Worm (Caenorhabditis elegans): Measurements from ENCODE around the gene natb-1.
A peak's percentile ranks its signal among the peaks of the same experiment; 100 is the strongest.

The natb-1 gene

DNA sequence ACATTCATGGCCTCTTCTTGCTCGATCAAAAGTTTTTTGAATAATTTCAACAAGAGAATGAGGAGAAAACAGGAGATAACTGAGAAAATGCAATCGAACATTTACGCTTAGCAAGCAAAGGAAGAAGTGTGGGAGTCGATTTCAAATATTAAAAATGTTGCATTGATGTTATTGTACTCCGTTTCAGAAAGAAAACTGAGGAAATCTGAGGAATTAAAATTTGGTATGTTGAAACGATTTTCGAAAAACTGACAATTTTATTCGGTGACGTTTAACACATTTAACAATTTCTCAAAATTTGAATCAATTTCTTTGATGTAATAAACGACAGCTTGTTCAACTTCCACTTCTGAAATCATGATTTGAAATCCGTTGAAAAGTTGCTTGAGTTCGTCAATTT is 28.7 kb downstream of the natb-1 start, which contains the start of gene F26D11.13:
Gene F26D11.13, minus strand, starts transcription at position 101 of the 400 bp plus-strand sequence.
- TF ChIP-seq grh-1 (GFP tag; IDR thresholded peaks at IDR 0.05) (no peak), elt-3 (tag; optimal IDR thresholded peaks at IDR 0.05) (no peak), ceh-88 (GFP tag; IDR thresholded peaks at IDR 0.05) (no peak), hlh-4 (tag; optimal IDR thresholded peaks at IDR 0.05) (no peak)

DNA sequence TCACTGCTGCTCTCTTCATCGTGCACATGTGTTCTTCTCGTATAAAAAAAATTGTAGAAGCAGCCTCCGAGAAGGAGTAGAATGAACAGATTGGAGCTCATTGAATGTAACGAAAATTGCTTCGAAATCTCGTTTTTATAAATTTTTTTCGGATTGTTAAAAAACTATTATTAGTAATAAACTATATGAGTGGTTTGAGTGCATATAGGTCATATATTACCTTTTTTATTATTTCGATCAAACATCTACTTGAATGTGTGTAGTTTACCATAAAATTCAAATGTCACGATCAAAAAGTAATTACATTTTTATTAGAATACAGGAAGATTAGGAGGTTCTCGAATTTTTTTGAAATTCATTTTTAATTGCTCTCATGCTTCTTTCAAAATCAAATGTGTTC is 30.4 kb downstream of the natb-1 start, which contains the start of gene clec-216:
Gene clec-216, minus strand, starts transcription at position 101 of the 400 bp plus-strand sequence.
- TF ChIP-seq skn-1 (tag; optimal IDR thresholded peaks at IDR 0.05) (no peak), lin-15B (tag; optimal IDR thresholded peaks at IDR 0.05) (no peak)

DNA sequence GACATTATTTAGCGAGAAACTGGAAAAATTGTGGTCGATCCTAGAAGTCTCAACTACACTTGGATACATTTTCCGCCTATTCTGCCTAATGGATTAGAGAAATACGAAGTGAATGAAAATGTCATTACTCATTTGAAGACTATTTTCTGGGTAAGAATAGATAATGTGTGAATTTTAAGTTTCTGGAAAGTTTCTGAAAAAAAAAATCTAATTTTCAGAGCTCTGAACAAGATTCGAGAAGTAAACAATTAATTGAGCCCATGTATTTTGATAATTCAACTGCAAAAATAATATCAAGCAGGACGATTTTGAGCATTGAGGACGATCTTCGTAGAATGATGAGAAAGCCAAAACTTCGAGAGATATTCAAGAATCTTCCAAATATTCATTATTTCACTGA is 37.0 kb downstream of the natb-1 start:
- TF ChIP-seq lir-3 (tag; optimal IDR thresholded peaks at IDR 0.05; ENCODE audit: poor library complexity) (no peak), fkh-8 (tag; optimal IDR thresholded peaks at IDR 0.05) (peak; percentile 14), dsc-1 (tag; optimal IDR thresholded peaks at IDR 0.05) (peak; percentile 48)

DNA sequence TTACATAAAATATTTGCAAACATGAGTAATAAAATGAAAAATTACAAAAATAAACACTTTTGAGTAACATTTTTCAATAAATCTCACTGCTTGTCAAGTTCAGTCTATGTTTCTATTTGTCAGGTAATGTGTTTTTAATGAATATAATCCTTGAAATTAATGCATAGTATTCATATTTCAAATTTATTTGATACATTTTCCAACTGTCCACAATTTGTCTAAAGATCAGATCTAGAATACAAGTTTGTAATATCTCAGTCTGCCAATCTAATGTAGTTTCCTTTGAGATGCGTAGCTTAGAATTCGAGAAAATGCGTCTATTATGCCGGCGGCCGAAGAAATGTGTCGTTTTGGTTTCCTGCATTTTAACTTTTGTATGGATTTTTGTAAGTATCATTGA is 39.7 kb downstream of the natb-1 start, which contains the start of gene Y97E10B.1:
Gene Y97E10B.1, plus strand, starts transcription at position 301 of the 400 bp plus-strand sequence.
- no peak for TF ChIP-seq hpl-2 (GFP tag; optimal IDR thresholded peaks at IDR 0.05)
- no peak for TF ChIP-seq zip-4 (GFP tag; optimal IDR thresholded peaks at IDR 0.05)
- TF ChIP-seq sup-37 (GFP tag; optimal IDR thresholded peaks at IDR 0.05) = no peak
- no peak for TF ChIP-seq mdl-1 (tag; optimal IDR thresholded peaks at IDR 0.05)
- no peak for TF ChIP-seq C16A3.4 (tag; optimal IDR thresholded peaks at IDR 0.05)
- TF ChIP-seq egl-13 (tag; optimal IDR thresholded peaks at IDR 0.05) = no peak
- no peak for TF ChIP-seq hlh-4 (tag; optimal IDR thresholded peaks at IDR 0.05)
- TF ChIP-seq nhr-11 (tag; optimal IDR thresholded peaks at IDR 0.05) = no peak
- no peak for TF ChIP-seq ets-5 (GFP tag; IDR thresholded peaks at IDR 0.05)
- TF ChIP-seq tbx-2 (tag; optimal IDR thresholded peaks at IDR 0.05) = no peak
- no peak for TF ChIP-seq nhr-19 (GFP tag; conservative IDR thresholded peaks at IDR 0.05)
- TF ChIP-seq fos-1 (tag; optimal IDR thresholded peaks at IDR 0.05) = no peak
- TF ChIP-seq ztf-4 (tag; optimal IDR thresholded peaks at IDR 0.05) = no peak

- TF ChIP-seq dpl-1 (GFP tag; optimal IDR thresholded peaks at IDR 0.05) (no peak), nhr-76 (tag; optimal IDR thresholded peaks at IDR 0.05) (no peak), fkh-4 (tag; optimal IDR thresholded peaks at IDR 0.05; ENCODE audit: borderline replicate concordance) (no peak), jun-1 (tag; optimal IDR thresholded peaks at IDR 0.05) (no peak), unc-98 (GFP tag; IDR thresholded peaks at IDR 0.05) (no peak), lin-14 (GFP tag; optimal IDR thresholded peaks at IDR 0.05) (no peak), fos-1 (tag; optimal IDR thresholded peaks at IDR 0.05) (no peak), efl-1 (optimal IDR thresholded peaks at IDR 0.05) (no peak), efl-1 (GFP tag; optimal IDR thresholded peaks at IDR 0.05 in 1 of 2) (no peak), sup-37 (GFP tag; optimal IDR thresholded peaks at IDR 0.05) (no peak), ceh-8 (GFP tag; optimal IDR thresholded peaks at IDR 0.05) (no peak), hpl-2 (GFP tag; optimal IDR thresholded peaks at IDR 0.05) (no peak), lin-35 (GFP tag; optimal IDR thresholded peaks at IDR 0.05) (no peak), dsc-1 (tag; optimal IDR thresholded peaks at IDR 0.05) (no peak), sptf-1 (tag; optimal IDR thresholded peaks at IDR 0.05) (no peak)
Observed at ce11 chrV:7940299-7940698, 42.9 kb downstream of the natb-1 start, which contains the start of gene srt-53. Gene srt-53, minus strand, starts transcription at chrV:7940399.

DNA sequence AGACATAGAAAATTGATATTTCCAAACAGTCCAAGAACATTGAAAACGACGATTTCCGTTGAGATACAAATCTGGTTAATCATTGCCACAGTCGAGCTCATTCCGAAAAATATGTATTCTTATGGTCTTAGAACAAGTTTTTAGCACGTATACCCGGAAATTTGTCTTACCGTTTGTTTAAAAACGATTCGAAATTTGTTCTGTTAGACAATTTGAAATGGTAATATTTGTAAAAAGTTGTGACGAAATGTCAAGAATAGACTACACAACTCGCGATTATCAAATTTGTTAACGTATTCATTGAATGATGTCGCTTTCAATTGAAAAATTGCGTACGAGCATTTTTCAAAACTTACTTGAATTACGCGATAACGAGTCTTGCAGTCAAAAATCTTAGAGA is 46.1 kb downstream of the natb-1 start, which contains the start of gene srsx-3:
Gene srsx-3, minus strand, starts transcription at position 101 of the 400 bp plus-strand sequence.
- TF ChIP-seq rnt-1 (tag; optimal IDR thresholded peaks at IDR 0.05) (no peak), xbp-1 (tag; optimal IDR thresholded peaks at IDR 0.05) (no peak), unc-130 (tag; optimal IDR thresholded peaks at IDR 0.05) (no peak), unc-98 (GFP tag; IDR thresholded peaks at IDR 0.05) (no peak)

Data from whole organism, L1 larva.